Worm (Caenorhabditis elegans) whole organism, L2 larva: ENCODE data around the gene cth-2.
A peak's percentile ranks its signal among the peaks of the same experiment; 100 is the strongest.
"Not testable (repeated sequence)": the region's sequence is repeated elsewhere in the genome, so short reads cannot be mapped to it uniquely, and the experiment has no call there.

Experiments
- C34F6.9 ChIP-seq: fragments of 150-350 bp; optimal IDR thresholded peaks from 2 replicates; lab custom pipeline; 2014; ENCODE audit warnings: missing biosample characterization, missing genetic modification characterization
- F13H6.1 ChIP-seq: sonication (generic microtip); optimal IDR thresholded peaks from 2 replicates; lab custom pipeline; 2016; ENCODE audit warnings: missing genetic modification characterization, missing compliant biosample characterization
- R02D3.7 ChIP-seq: fragments of 150-350 bp; optimal IDR thresholded peaks from 2 replicates; lab custom pipeline; 2014; ENCODE audit warnings: missing biosample characterization, missing genetic modification characterization
- ZK546.5 ChIP-seq: sonication (generic microtip); optimal IDR thresholded peaks from 2 replicates; lab custom pipeline; 2017; ENCODE audit warnings: missing biosample characterization, missing genetic modification characterization
- alr-1 ChIP-seq: fragments of 150-350 bp; optimal IDR thresholded peaks from 2 replicates; lab custom pipeline; 2014; ENCODE audit warnings: missing biosample characterization, missing genetic modification characterization
- aly-2 ChIP-seq: fragments of 150-350 bp; optimal IDR thresholded peaks from 2 replicates; lab custom pipeline; 2014; ENCODE audit warnings: missing biosample characterization, missing genetic modification characterization
- ama-1 ChIP-seq: fragments of 150-350 bp; optimal IDR thresholded peaks from 2 replicates; lab custom pipeline; 2018; ENCODE audit warnings: inconsistent platforms
- blmp-1 ChIP-seq: sonication (generic microtip); optimal IDR thresholded peaks from 2 replicates; lab custom pipeline; 2017; ENCODE audit warnings: missing genetic modification characterization, mild to moderate bottlenecking, missing compliant biosample characterization, antibody characterized with exemption, moderate library complexity; ENCODE audit not compliant: insufficient read depth
- crh-2 ChIP-seq: sonication (generic microtip); optimal IDR thresholded peaks from 2 replicates; lab custom pipeline; 2017; ENCODE audit warnings: missing biosample characterization, missing genetic modification characterization
- elt-1 ChIP-seq: fragments of 150-350 bp; optimal IDR thresholded peaks from 2 replicates; lab custom pipeline; 2014; ENCODE audit warnings: missing biosample characterization, missing genetic modification characterization
- elt-3 ChIP-seq: sonication (generic microtip); optimal IDR thresholded peaks from 2 replicates; lab custom pipeline; 2017; ENCODE audit warnings: missing biosample characterization, missing genetic modification characterization
- gmeb-1 ChIP-seq: fragments of 150-350 bp; optimal IDR thresholded peaks from 2 replicates; lab custom pipeline; 2014; ENCODE audit warnings: missing biosample characterization, missing genetic modification characterization
- lin-11 ChIP-seq: fragments of 150-350 bp; sonication (generic microtip); optimal IDR thresholded peaks from 2 replicates; lab custom pipeline; 2014; ENCODE audit warnings: missing biosample characterization, missing genetic modification characterization, inconsistent platforms, mixed read lengths
- lin-13 ChIP-seq: fragments of 150-350 bp; optimal IDR thresholded peaks from 2 replicates; lab custom pipeline; 2014; ENCODE audit warnings: missing biosample characterization, missing genetic modification reagents, missing genetic modification characterization
- lin-39 ChIP-seq: fragments of 150-350 bp; optimal IDR thresholded peaks from 2 replicates; lab custom pipeline; 2014; ENCODE audit warnings: missing biosample characterization, missing genetic modification reagents, missing genetic modification characterization
- lsy-2 ChIP-seq, 2 experiments: fragments of 150-350 bp in 1 of 2; sonication (generic microtip) in 1 of 2; optimal IDR thresholded peaks; 2 replicates each; lab custom pipeline; 2014 to 2017; ENCODE audit warnings: missing biosample characterization in 2 of 2, missing genetic modification characterization in 2 of 2
- nhr-12 ChIP-seq: fragments of 150-350 bp; optimal IDR thresholded peaks from 2 replicates; lab custom pipeline; 2014; ENCODE audit warnings: missing biosample characterization, missing genetic modification characterization
- nhr-129 ChIP-seq: fragments of 150-350 bp; optimal IDR thresholded peaks from 2 replicates; lab custom pipeline; 2014; ENCODE audit warnings: missing biosample characterization, missing genetic modification characterization
- nhr-21 ChIP-seq: fragments of 150-350 bp; optimal IDR thresholded peaks from 2 replicates; lab custom pipeline; 2014; ENCODE audit warnings: missing biosample characterization, missing genetic modification characterization
- nhr-23 ChIP-seq: fragments of 150-350 bp; optimal IDR thresholded peaks from 2 replicates; lab custom pipeline; 2014; ENCODE audit warnings: missing biosample characterization, missing genetic modification reagents, missing genetic modification characterization
- nhr-237 ChIP-seq: fragments of 150-350 bp; optimal IDR thresholded peaks from 2 replicates; lab custom pipeline; 2014; ENCODE audit warnings: missing biosample characterization, missing genetic modification characterization
- nhr-25 ChIP-seq: fragments of 150-350 bp; sonication (generic microtip); optimal IDR thresholded peaks from 3 replicates; lab custom pipeline; 2014; ENCODE audit warnings: missing biosample characterization, missing genetic modification characterization
- nhr-77 ChIP-seq: fragments of 150-350 bp; optimal IDR thresholded peaks from 2 replicates; lab custom pipeline; 2014; ENCODE audit warnings: missing biosample characterization, missing genetic modification characterization
- peb-1 ChIP-seq: fragments of 150-350 bp; optimal IDR thresholded peaks from 2 replicates; lab custom pipeline; 2014; ENCODE audit warnings: missing biosample characterization, missing genetic modification characterization
- sem-4 ChIP-seq: fragments of 150-350 bp; optimal IDR thresholded peaks from 2 replicates; lab custom pipeline; 2014; ENCODE audit warnings: missing biosample characterization, missing genetic modification reagents, missing genetic modification characterization
- skn-1 ChIP-seq: sonication (generic microtip); optimal IDR thresholded peaks from 2 replicates; lab custom pipeline; 2017; ENCODE audit warnings: missing biosample characterization, missing genetic modification characterization
- sma-3 ChIP-seq: sonication (generic microtip); optimal IDR thresholded peaks from 2 replicates; lab custom pipeline; 2016; ENCODE audit warnings: missing genetic modification reagents, missing genetic modification characterization, missing compliant biosample characterization
- sma-9 ChIP-seq, 2 experiments: fragments of 150-350 bp in 1 of 2; sonication (generic microtip) in 1 of 2; optimal IDR thresholded peaks; 2 replicates each; lab custom pipeline; 2014 to 2016; ENCODE audit warnings: missing genetic modification characterization in 2 of 2, mild to moderate bottlenecking in 1 of 2, missing biosample characterization in 1 of 2, missing compliant biosample characterization in 1 of 2, missing genetic modification reagents in 1 of 2, moderate library complexity in 1 of 2
- snpc-4 ChIP-seq: fragments of 150-350 bp; optimal IDR thresholded peaks from 2 replicates; lab custom pipeline; 2014; ENCODE audit warnings: missing biosample characterization, missing genetic modification characterization
- unc-62 ChIP-seq: fragments of 150-350 bp; optimal IDR thresholded peaks from 2 replicates; lab custom pipeline; 2014; ENCODE audit warnings: missing biosample characterization, missing genetic modification reagents, missing genetic modification characterization
- ztf-1 ChIP-seq: fragments of 200-800 bp; sonication (Bioruptor generic); conservative IDR thresholded peaks from 2 replicates; pipeline ENCODE4 v1.3.6; 2022; ENCODE audit warnings: missing genetic modification characterization, missing compliant biosample characterization
- ztf-11 ChIP-seq: sonication (generic microtip); optimal IDR thresholded peaks from 2 replicates; lab custom pipeline; 2017; ENCODE audit warnings: missing biosample characterization, missing genetic modification characterization
- ztf-4 ChIP-seq: fragments of 150-350 bp; optimal IDR thresholded peaks from 2 replicates; lab custom pipeline; 2014; ENCODE audit warnings: missing biosample characterization, missing genetic modification characterization

Gene cth-2

ce11 chrII:7090085-7090484 is 32.3 kb upstream of the cth-2 start (continued):
- TF ChIP-seq nhr-77 (tag; lab: Kevin White, UChicago) (no peak), nhr-237 (tag; lab: Kevin White, UChicago) (no peak), aly-2 (no peak), peb-1 (tag; lab: Kevin White, UChicago) (no peak), lsy-2 (tag; optimal IDR thresholded peaks at IDR 0.05; lab: Kevin White, UChicago) (peak in 1 of 2 experiments; percentile 1), elt-1 (tag; lab: Kevin White, UChicago) (no peak), ztf-4 (tag; lab: Kevin White, UChicago) (no peak), unc-62 (GFP tag; lab: Kevin White, UChicago) (no peak), R02D3.7 (no peak), ZK546.5 (tag; lab: Kevin White, UChicago) (no peak), skn-1 (no peak), alr-1 (tag; lab: Kevin White, UChicago) (no peak), lin-13 (GFP tag; lab: Kevin White, UChicago) (no peak), lin-39 (tag; lab: Kevin White, UChicago) (no peak), crh-2 (peak; percentile 26), sma-9 (GFP tag; optimal IDR thresholded peaks at IDR 0.05; lab: Kevin White, UChicago) (peak; percentile 26), sma-9 (tag; optimal IDR thresholded peaks at IDR 0.05; lab: Kevin White, UChicago) (no peak), sma-3 (no peak)

- TF ChIP-seq elt-3 (tag; lab: Kevin White, UChicago); alr-1 (tag; lab: Kevin White, UChicago); ztf-1 (GFP tag; lab: Robert Waterston, UW): not testable (repeated sequence)
Measured at ce11 chrII:7084021-7084420, 26.3 kb upstream of the cth-2 start, which contains the start of the genes T02G5.14 and T02G5.15. TSS of gene T02G5.14 (plus strand) at chrII:7084321. TSS of gene T02G5.15 (plus strand) at chrII:7084321.

ce11 chrII:7075564-7076228 is 17.9 kb upstream of the cth-2 start, which contains the start of gene T02G5.7:
TSS of gene T02G5.7 (plus strand) at chrII:7075614.
- TF ChIP-seq F13H6.1 (tag; lab: Kevin White, UChicago) (no peak), snpc-4 (tag; lab: Kevin White, UChicago) (no peak), lsy-2 (tag; optimal IDR thresholded peaks at IDR 0.05; lab: Kevin White, UChicago) (peak in 1 of 2 experiments; percentile 8), nhr-25 (tag; lab: Kevin White, UChicago) (no peak), nhr-129 (tag; lab: Kevin White, UChicago) (no peak)

- TF ChIP-seq elt-3 (tag; lab: Kevin White, UChicago) (no peak), sma-3 (no peak), lsy-2 (tag; optimal IDR thresholded peaks at IDR 0.05; lab: Kevin White, UChicago) (no peak), sem-4 (tag; lab: Kevin White, UChicago) (no peak), ZK546.5 (tag; lab: Kevin White, UChicago) (no peak), ztf-11 (tag; lab: Kevin White, UChicago) (no peak), C34F6.9 (no peak), blmp-1 (no peak), nhr-12 (tag; lab: Kevin White, UChicago) (no peak), nhr-77 (tag; lab: Kevin White, UChicago) (no peak), nhr-23 (tag; lab: Kevin White, UChicago) (no peak), ztf-4 (tag; lab: Kevin White, UChicago) (no peak), lin-11 (tag; lab: Kevin White, UChicago) (no peak), nhr-25 (tag; lab: Kevin White, UChicago) (no peak), gmeb-1 (tag; lab: Kevin White, UChicago) (no peak), nhr-21 (tag; lab: Kevin White, UChicago) (no peak), ama-1 (lab: Kevin White, UChicago) (no peak), nhr-237 (tag; lab: Kevin White, UChicago) (no peak), aly-2 (no peak), elt-1 (tag; lab: Kevin White, UChicago) (no peak)
Measured at ce11 chrII:7073537-7073913, 15.8 kb upstream of the cth-2 start, which contains the start of gene kat-1. TSS of gene kat-1 (plus strand) at chrII:7073814.
